Worm (Caenorhabditis elegans): ENCODE data around the gene C23H5.8.

DNA sequence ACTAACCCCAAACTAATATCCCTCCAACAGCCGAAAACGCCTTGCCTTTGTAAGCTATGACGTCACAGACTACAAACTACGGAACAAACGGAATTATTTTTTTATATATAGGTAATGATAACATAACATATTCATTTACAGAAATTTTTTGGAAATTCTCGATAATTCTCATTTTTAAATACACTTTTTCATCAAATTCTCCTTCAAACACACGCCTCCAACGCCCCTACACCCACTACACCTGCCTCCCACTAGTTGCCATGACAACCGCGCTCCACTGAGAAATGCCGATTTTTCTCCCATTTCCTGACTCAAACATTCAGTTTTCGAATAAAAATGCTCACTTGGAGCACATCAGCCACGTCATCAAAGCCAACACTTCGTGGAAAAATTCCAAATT lies 1.1 kb upstream of the C23H5.8 start, which contains the start of gene xbx-4:
- no peak for TF ChIP-seq K09A11.1 (tag; optimal IDR thresholded peaks at IDR 0.05; ENCODE audit: insufficient read depth)
- no peak for TF ChIP-seq hlh-13 (GFP tag; optimal IDR thresholded peaks at IDR 0.05)
- no peak for TF ChIP-seq nhr-11 (tag; optimal IDR thresholded peaks at IDR 0.05)
- TF ChIP-seq ets-4 (tag; optimal IDR thresholded peaks at IDR 0.05) = no peak
- TF ChIP-seq tbx-2 (tag; optimal IDR thresholded peaks at IDR 0.05) = no peak
- TF ChIP-seq lim-6 (tag; optimal IDR thresholded peaks at IDR 0.05) = no peak
- no peak for TF ChIP-seq pros-1 (tag; optimal IDR thresholded peaks at IDR 0.05)
